ENCODE assay signal across 3 fruit fly cellular contexts in the genomic region with DNA sequence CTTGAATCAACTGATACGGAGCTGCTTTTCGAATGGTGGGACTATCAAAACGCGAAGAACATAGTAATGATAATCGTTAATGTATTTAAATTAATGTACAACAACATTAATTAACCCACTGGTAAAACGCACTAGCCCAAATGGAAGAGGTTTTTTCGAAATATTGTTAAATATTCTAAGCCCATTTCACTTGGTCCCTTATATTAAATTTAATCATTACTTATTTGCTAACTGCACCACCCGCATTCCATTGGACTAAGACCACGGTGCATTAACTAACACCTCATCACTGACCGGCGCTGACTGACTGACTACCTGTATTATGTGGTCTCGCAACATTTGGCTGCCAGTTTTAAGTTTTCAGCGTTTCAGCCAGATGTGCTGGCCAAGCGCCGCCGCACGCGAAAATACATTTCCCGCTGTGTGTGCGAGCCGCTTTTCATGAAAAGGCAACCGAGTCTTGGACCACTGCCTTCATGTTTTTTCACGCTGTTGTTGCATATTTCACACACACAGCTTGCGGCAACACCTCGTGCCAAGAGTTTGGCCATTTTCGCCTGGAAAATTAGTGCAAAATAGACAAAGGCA.
A peak's percentile ranks its signal among the peaks of the same experiment; 100 is the strongest.
TF ChIP-seq lines count a peak whose summit lies in the region.

No protein-coding gene starts in this region.

- no peak for TF ChIP-seq CTCF in whole organism, embryonic (GFP tag; optimal IDR thresholded peaks at IDR 0.05; lab: Kevin White, UChicago)

TF ChIP-seq in whole organism, embryonic, 481 proteins besides CTCF, POLR2A, EP300 and RAD21 (continues in another document):
- TF ChIP-seq ken (GFP tag; IDR thresholded peaks at IDR 0.05; lab: Robert Waterston, UW) (0 out of 3 replicates have a peak, but pooled peaks have one; percentile 38), prd (optimal IDR thresholded peaks at IDR 0.05; lab: Kevin White, UChicago) (no peak), prd (GFP tag; IDR thresholded peaks at IDR 0.05; lab: Robert Waterston, UW) (peak; percentile 8; the same call in 1 of the 3 replicates), otp (GFP tag; IDR thresholded peaks at IDR 0.05; lab: Robert Waterston, UW) (0 out of 3 replicates have a peak, but pooled peaks have one; percentile 28), Sox100B (GFP tag; optimal IDR thresholded peaks at IDR 0.05; lab: Kevin White, UChicago) (peak; percentile 0), Ptx1 (GFP tag; IDR thresholded peaks at IDR 0.05; lab: Robert Waterston, UW) (0 out of 2 replicates have a peak, but pooled peaks have one; percentile 10), grn (GFP tag; optimal IDR thresholded peaks at IDR 0.05; lab: Kevin White, UChicago) (no peak), CG12391 (tag; optimal IDR thresholded peaks at IDR 0.05; lab: Kevin White, UChicago) (peak; percentile 2), HLH3B (GFP tag; IDR thresholded peaks at IDR 0.05; lab: Robert Waterston, UW) (0 out of 2 replicates have a peak, but pooled peaks have one; percentile 30), CG17361 (GFP tag; IDR thresholded peaks at IDR 0.05; lab: Robert Waterston, UW) (peak; percentile 35; the same call in 1 of the 3 replicates), CG30020 (tag; optimal IDR thresholded peaks at IDR 0.05; lab: Kevin White, UChicago) (no peak), Poxn (GFP tag; IDR thresholded peaks at IDR 0.05; lab: Robert Waterston, UW) (no peak), bowl (GFP tag; IDR thresholded peaks at IDR 0.05; lab: Robert Waterston, UW) (no peak), Sox102F (GFP tag; optimal IDR thresholded peaks at IDR 0.05; lab: Kevin White, UChicago) (peak; percentile 16), CG14014 (GFP tag; IDR thresholded peaks at IDR 0.05; lab: Robert Waterston, UW) (no peak), Drgx (GFP tag; IDR thresholded peaks at IDR 0.05; lab: Robert Waterston, UW) (peak; percentile 45; the same call in 1 of the 2 replicates), Dfd (GFP tag; optimal IDR thresholded peaks at IDR 0.05; lab: Kevin White, UChicago) (no peak), fru (optimal IDR thresholded peaks at IDR 0.05; lab: Kevin White, UChicago) (no peak), Hr51 (GFP tag; optimal IDR thresholded peaks at IDR 0.05; lab: Kevin White, UChicago) (peak in 1 of 2 experiments; percentile 41), Mrtf (GFP tag; IDR thresholded peaks at IDR 0.05; lab: Robert Waterston, UW) (no peak), chif (GFP tag; optimal IDR thresholded peaks at IDR 0.05; lab: Kevin White, UChicago) (peak in 1 of 2 experiments; percentile 4), Optix (GFP tag; IDR thresholded peaks at IDR 0.05; lab: Robert Waterston, UW) (0 out of 3 replicates have a peak, but pooled peaks have one; percentile 11), CG15269 (tag; optimal IDR thresholded peaks at IDR 0.05; lab: Kevin White, UChicago) (peak; percentile 23), phol (tag; optimal IDR thresholded peaks at IDR 0.05; lab: Kevin White, UChicago) (peak; percentile 20), eve (GFP tag; optimal IDR thresholded peaks at IDR 0.05; lab: Kevin White, UChicago) (peak in 1 of 2 experiments; percentile 56)

TF ChIP-seq in whole organism, prepupa, 60 proteins besides CTCF, POLR2A, EP300 and RAD21 (continues in another document):
- TF ChIP-seq CG3032 (tag; optimal IDR thresholded peaks at IDR 0.05; lab: Kevin White, UChicago) (no peak), salr (GFP tag; optimal IDR thresholded peaks at IDR 0.05; lab: Kevin White, UChicago) (no peak), dsx (GFP tag; optimal IDR thresholded peaks at IDR 0.05; lab: Kevin White, UChicago; ENCODE audit: poor library complexity, severe bottlenecking) (no peak), cyc (GFP tag; optimal IDR thresholded peaks at IDR 0.05; lab: Kevin White, UChicago) (peak; percentile 14), CG9139 (GFP tag; optimal IDR thresholded peaks at IDR 0.05; lab: Kevin White, UChicago) (no peak), CG8319 (GFP tag; optimal IDR thresholded peaks at IDR 0.05; lab: Kevin White, UChicago) (no peak), Hr4 (GFP tag; optimal IDR thresholded peaks at IDR 0.05; lab: Kevin White, UChicago) (peak; percentile 72), Ets21C (GFP tag; optimal IDR thresholded peaks at IDR 0.05; lab: Kevin White, UChicago) (no peak), fd59A (GFP tag; optimal IDR thresholded peaks at IDR 0.05; lab: Kevin White, UChicago) (no peak), spab (GFP tag; optimal IDR thresholded peaks at IDR 0.05; lab: Kevin White, UChicago) (no peak), CG15336 (GFP tag; IDR thresholded peaks at IDR 0.05; lab: Robert Waterston, UW) (peak; percentile 63), acj6 (GFP tag; optimal IDR thresholded peaks at IDR 0.05; lab: Kevin White, UChicago) (peak; percentile 24), pdm3 (GFP tag; optimal IDR thresholded peaks at IDR 0.05; lab: Kevin White, UChicago) (peak; percentile 38), CG8632 (GFP tag; optimal IDR thresholded peaks at IDR 0.05; lab: Kevin White, UChicago) (no peak), CG3919 (GFP tag; optimal IDR thresholded peaks at IDR 0.05; lab: Kevin White, UChicago) (peak; percentile 28), CG11294 (GFP tag; IDR thresholded peaks at IDR 0.05; lab: Robert Waterston, UW) (peak; percentile 40; the same call in 1 of the 2 replicates), eg (GFP tag; IDR thresholded peaks at IDR 0.05; lab: Robert Waterston, UW) (peak; percentile 75), svp (GFP tag; lab: Kevin White, UChicago) (peak; percentile 50), CG4318 (GFP tag; optimal IDR thresholded peaks at IDR 0.05; lab: Kevin White, UChicago) (peak; percentile 55), CG11902 (GFP tag; optimal IDR thresholded peaks at IDR 0.05; lab: Kevin White, UChicago) (no peak), esn (GFP tag; optimal IDR thresholded peaks at IDR 0.05; lab: Kevin White, UChicago) (no peak), CG16779 (tag; optimal IDR thresholded peaks at IDR 0.05; lab: Kevin White, UChicago) (no peak), CG6276 (GFP tag; optimal IDR thresholded peaks at IDR 0.05; lab: Kevin White, UChicago) (peak; percentile 63), CG6163 (GFP tag; IDR thresholded peaks at IDR 0.05; lab: Robert Waterston, UW) (0 out of 3 replicates have a peak, but pooled peaks have one; percentile 15), Gug (GFP tag; IDR thresholded peaks at IDR 0.05; lab: Robert Waterston, UW) (0 out of 2 replicates have a peak, but pooled peaks have one; percentile 28), achi (GFP tag; optimal IDR thresholded peaks at IDR 0.05; lab: Kevin White, UChicago) (peak; percentile 61), net (GFP tag; optimal IDR thresholded peaks at IDR 0.05; lab: Kevin White, UChicago) (peak; percentile 41), dac (GFP tag; optimal IDR thresholded peaks at IDR 0.05; lab: Kevin White, UChicago) (peak; percentile 20), Ets96B (tag; optimal IDR thresholded peaks at IDR 0.05; lab: Kevin White, UChicago) (no peak), Eip78C (GFP tag; lab: Kevin White, UChicago) (peak; percentile 78)

TF ChIP-seq in whole organism, pupa, 21 proteins besides CTCF, POLR2A, EP300 and RAD21:
- TF ChIP-seq CG9948 (tag; optimal IDR thresholded peaks at IDR 0.05; lab: Kevin White, UChicago), result no peak
- TF ChIP-seq CG15710 (tag; optimal IDR thresholded peaks at IDR 0.05; lab: Kevin White, UChicago), result no peak
- peak; percentile 68 for TF ChIP-seq CG14655 (GFP tag; optimal IDR thresholded peaks at IDR 0.05; lab: Kevin White, UChicago)
- peak; percentile 61 for TF ChIP-seq CG8301 (tag; optimal IDR thresholded peaks at IDR 0.05; lab: Kevin White, UChicago)
- TF ChIP-seq CG17806 (tag; optimal IDR thresholded peaks at IDR 0.05; lab: Kevin White, UChicago), result no peak
- TF ChIP-seq Pif1B (GFP tag; optimal IDR thresholded peaks at IDR 0.05; lab: Kevin White, UChicago), result peak; percentile 15
- peak; percentile 57; the same call in 1 of the 2 replicates for TF ChIP-seq CG32121 (GFP tag; IDR thresholded peaks at IDR 0.05; lab: Robert Waterston, UW)
- TF ChIP-seq gl (tag; optimal IDR thresholded peaks at IDR 0.05; lab: Kevin White, UChicago), result no peak
- TF ChIP-seq CG34367 (tag; optimal IDR thresholded peaks at IDR 0.05; lab: Kevin White, UChicago), result no peak
- peak; percentile 56 for TF ChIP-seq CG4496 (GFP tag; IDR thresholded peaks at IDR 0.05; lab: Robert Waterston, UW)
- TF ChIP-seq CG10348 (GFP tag; IDR thresholded peaks at IDR 0.05; lab: Robert Waterston, UW), result no peak
- no peak; the same call in 2 of the 3 replicates for TF ChIP-seq fd96Ca (GFP tag; IDR thresholded peaks at IDR 0.05; lab: Robert Waterston, UW)
- no peak for TF ChIP-seq Snoo (tag; optimal IDR thresholded peaks at IDR 0.05; lab: Kevin White, UChicago)
- TF ChIP-seq rn (GFP tag; IDR thresholded peaks at IDR 0.05; lab: Robert Waterston, UW), result no peak
- TF ChIP-seq CG8159 (tag; optimal IDR thresholded peaks at IDR 0.05; lab: Kevin White, UChicago), result no peak
- peak; percentile 56 for TF ChIP-seq Ets98B (GFP tag; IDR thresholded peaks at IDR 0.05; lab: Robert Waterston, UW)
- peak; percentile 36 for TF ChIP-seq Pif1A (GFP tag; optimal IDR thresholded peaks at IDR 0.05; lab: Kevin White, UChicago)
- no peak for TF ChIP-seq CG13204 (GFP tag; optimal IDR thresholded peaks at IDR 0.05; lab: Kevin White, UChicago)
- 0 out of 2 replicates have a peak, but pooled peaks have one; percentile 38 for TF ChIP-seq CG12605 (GFP tag; IDR thresholded peaks at IDR 0.05; lab: Robert Waterston, UW)
